Fruit fly (Drosophila melanogaster) whole organism, embryonic: ENCODE data around the gene CG9021.

Source experiments
- CG10209 ChIP-seq: fragments of 200-800 bp; sonication (Bioruptor generic); optimal IDR thresholded peaks from 3 replicates; lab custom pipeline; 2017; ENCODE audit warnings: missing biosample characterization, mild to moderate bottlenecking, missing genetic modification characterization, missing genetic modification reagents
- CG10959 ChIP-seq: fragments of 200-800 bp; sonication (Bioruptor generic); IDR thresholded peaks from 2 replicates; pipeline ENCODE4 v1.3.6; 2022; ENCODE audit warnings: missing biosample characterization, missing genetic modification characterization
- CG11093 ChIP-seq: fragments of 200-800 bp; sonication (Bioruptor generic); IDR thresholded peaks from 3 replicates; pipeline ENCODE4 v1.3.6; 2022; ENCODE audit warnings: missing biosample characterization, missing genetic modification characterization
- CG11247 ChIP-seq: fragments of 200-800 bp; sonication (Bioruptor generic); IDR thresholded peaks from 2 replicates; pipeline ENCODE4 v1.3.6; 2022; ENCODE audit warnings: missing biosample characterization, missing genetic modification characterization
- CG11398 ChIP-seq: fragments of 200-800 bp; sonication (Bioruptor generic); optimal IDR thresholded peaks from 2 replicates; lab custom pipeline; 2016; ENCODE audit warnings: missing biosample characterization, missing genetic modification characterization
- CG12391 ChIP-seq: fragments of 200-800 bp; sonication (Bioruptor generic); optimal IDR thresholded peaks from 3 replicates; lab custom pipeline; 2018; ENCODE audit warnings: missing biosample characterization, mild to moderate bottlenecking, missing genetic modification characterization, moderate library complexity
- CG1529 ChIP-seq: fragments of 200-800 bp; sonication (Bioruptor generic); optimal IDR thresholded peaks from 3 replicates; lab custom pipeline; 2018; ENCODE audit warnings: missing biosample characterization, missing genetic modification characterization
- CG15479 ChIP-seq: fragments of 200-800 bp; sonication (Bioruptor generic); optimal IDR thresholded peaks from 3 replicates; lab custom pipeline; 2019; ENCODE audit warnings: missing biosample characterization, mild to moderate bottlenecking, missing genetic modification characterization, moderate library complexity
- CG16779 ChIP-seq: fragments of 200-800 bp; sonication (Bioruptor generic); IDR thresholded peaks from 2 replicates; pipeline ENCODE4 v1.3.6; 2022; ENCODE audit warnings: missing biosample characterization, missing genetic modification characterization
- CG17361 ChIP-seq: fragments of 200-800 bp; sonication (Bioruptor generic); IDR thresholded peaks from 3 replicates; pipeline ENCODE4 v1.3.6; 2022; ENCODE audit warnings: missing biosample characterization, missing genetic modification characterization
- CG2199 ChIP-seq: fragments of 200-800 bp; sonication (Bioruptor generic); IDR thresholded peaks from 3 replicates; pipeline ENCODE4 v1.3.6; 2022; ENCODE audit warnings: missing biosample characterization, missing genetic modification characterization
- CG43689 ChIP-seq: fragments of 200-800 bp; sonication (Bioruptor generic); IDR thresholded peaks from 2 replicates; pipeline ENCODE4 v1.3.6; 2022; ENCODE audit warnings: missing biosample characterization, missing genetic modification characterization
- CG4424 ChIP-seq: fragments of 200-800 bp; sonication (Bioruptor generic); optimal IDR thresholded peaks from 3 replicates; lab custom pipeline; 2016; ENCODE audit warnings: missing biosample characterization, missing genetic modification characterization
- CG6654 ChIP-seq: fragments of 200-800 bp; sonication (Bioruptor generic); optimal IDR thresholded peaks from 2 replicates; lab custom pipeline; 2017; ENCODE audit warnings: missing biosample characterization, mild to moderate bottlenecking, missing genetic modification characterization
- CG6854 ChIP-seq: fragments of 200-800 bp; sonication (Bioruptor generic); optimal IDR thresholded peaks from 3 replicates; lab custom pipeline; 2017; ENCODE audit warnings: missing biosample characterization, mild to moderate bottlenecking, missing genetic modification characterization
- CG7556 ChIP-seq: fragments of 200-800 bp; sonication (Bioruptor generic); optimal IDR thresholded peaks from 2 replicates; lab custom pipeline; 2017; ENCODE audit warnings: missing biosample characterization, mild to moderate bottlenecking, missing genetic modification characterization
- CG7963 ChIP-seq: fragments of 200-800 bp; sonication (Bioruptor generic); IDR thresholded peaks from 3 replicates; pipeline ENCODE4 v1.3.6; 2022; ENCODE audit warnings: missing biosample characterization, missing genetic modification characterization; ENCODE audit not compliant: partially characterized antibody
- CG8388 ChIP-seq: fragments of 200-800 bp; sonication (Bioruptor generic); optimal IDR thresholded peaks from 2 replicates; lab custom pipeline; 2019; ENCODE audit warnings: missing biosample characterization, mild to moderate bottlenecking, missing genetic modification characterization, moderate library complexity
- D19A ChIP-seq: fragments of 200-800 bp; optimal IDR thresholded peaks from 3 replicates; lab custom pipeline; 2019; ENCODE audit warnings: missing biosample characterization, mild to moderate bottlenecking, missing genetic modification characterization, moderate library complexity
- E2f1 ChIP-seq: fragments of 200-800 bp; sonication (Bioruptor generic); IDR thresholded peaks from 2 replicates; pipeline ENCODE4 v1.3.6; 2022; ENCODE audit warnings: missing biosample characterization, missing genetic modification characterization
- ERR ChIP-seq: fragments of 200-800 bp; sonication (Bioruptor generic); optimal IDR thresholded peaks from 2 replicates; lab custom pipeline; 2016; ENCODE audit warnings: missing biosample characterization, missing genetic modification characterization
- Elba2 ChIP-seq: fragments of 200-800 bp; sonication (Bioruptor generic); optimal IDR thresholded peaks from 3 replicates; lab custom pipeline; 2016; ENCODE audit warnings: missing biosample characterization, missing genetic modification characterization
- H15 ChIP-seq: fragments of 200-800 bp; sonication (Bioruptor generic); IDR thresholded peaks from 3 replicates; pipeline ENCODE4 v1.3.6; 2022; ENCODE audit warnings: missing biosample characterization, missing genetic modification characterization
- NC2α ChIP-seq: fragments of 200-800 bp; sonication (Bioruptor generic); optimal IDR thresholded peaks from 2 replicates; lab custom pipeline; 2016; ENCODE audit warnings: missing biosample characterization, missing genetic modification characterization
- NfI ChIP-seq: fragments of 200-800 bp; sonication (Bioruptor generic); optimal IDR thresholded peaks from 3 replicates; lab custom pipeline; 2018; ENCODE audit warnings: missing biosample characterization, mild to moderate bottlenecking, missing genetic modification characterization, moderate library complexity
- Oaz ChIP-seq: fragments of 200-800 bp; sonication (Bioruptor generic); IDR thresholded peaks from 2 replicates; pipeline ENCODE4 v1.3.6; 2022; ENCODE audit warnings: missing biosample characterization, missing genetic modification characterization
- Scr ChIP-seq: fragments of 200-800 bp; sonication (Bioruptor generic); IDR thresholded peaks from 2 replicates; pipeline ENCODE4 v1.3.6; 2022; ENCODE audit warnings: missing biosample characterization, missing genetic modification characterization; ENCODE audit not compliant: partially characterized antibody
- Ssrp ChIP-seq: fragments of 200-800 bp; sonication (Bioruptor generic); optimal IDR thresholded peaks from 2 replicates; lab custom pipeline; 2018; ENCODE audit warnings: missing biosample characterization, mild to moderate bottlenecking, missing genetic modification characterization, moderate library complexity
- Taf1 ChIP-seq: fragments of 200-800 bp; sonication (Bioruptor generic); IDR thresholded peaks from 2 replicates; pipeline ENCODE4 v1.3.6; 2022; ENCODE audit warnings: missing biosample characterization, missing genetic modification characterization
- Tbp ChIP-seq: fragments of >200 bp; optimal IDR thresholded peaks from 2 replicates; lab custom pipeline; 2018; ENCODE audit warnings: missing biosample characterization, missing genetic modification characterization
- Xbp1 ChIP-seq: fragments of 200-800 bp; sonication (Bioruptor generic); optimal IDR thresholded peaks from 3 replicates; lab custom pipeline; 2016; ENCODE audit warnings: missing biosample characterization, mild to moderate bottlenecking, missing genetic modification characterization
- bigmax ChIP-seq: fragments of 200-800 bp; sonication (Bioruptor generic); optimal IDR thresholded peaks from 2 replicates; lab custom pipeline; 2018; ENCODE audit warnings: missing biosample characterization, mild to moderate bottlenecking, missing genetic modification characterization
- br ChIP-seq: fragments of >200 bp; optimal IDR thresholded peaks from 2 replicates; lab custom pipeline; 2017
- da ChIP-seq: fragments of 200-800 bp; sonication (Bioruptor generic); optimal IDR thresholded peaks from 2 replicates; lab custom pipeline; 2016; ENCODE audit warnings: missing biosample characterization, missing genetic modification characterization
- danr ChIP-seq: fragments of 200-800 bp; sonication (Bioruptor generic); IDR thresholded peaks from 2 replicates; pipeline ENCODE4 v1.3.6; 2022; ENCODE audit warnings: missing biosample characterization, missing genetic modification characterization
- fd3F ChIP-seq: fragments of 200-800 bp; sonication (Bioruptor generic); optimal IDR thresholded peaks from 2 replicates; lab custom pipeline; 2018; ENCODE audit warnings: missing biosample characterization, mild to moderate bottlenecking, missing genetic modification characterization, moderate library complexity
- gcm2 ChIP-seq: fragments of 200-800 bp; sonication (Bioruptor generic); optimal IDR thresholded peaks from 2 replicates; lab custom pipeline; 2016; ENCODE audit warnings: missing biosample characterization, missing genetic modification characterization
- gsb ChIP-seq: fragments of 200-800 bp; sonication (Bioruptor generic); IDR thresholded peaks from 2 replicates; pipeline ENCODE4 v1.3.6; 2022; ENCODE audit warnings: missing biosample characterization, missing genetic modification characterization
- gsb-n ChIP-seq: fragments of 200-800 bp; sonication (Bioruptor generic); optimal IDR thresholded peaks from 3 replicates; lab custom pipeline; 2018; ENCODE audit warnings: missing biosample characterization, mild to moderate bottlenecking, missing genetic modification characterization
- inv ChIP-seq: fragments of 200-800 bp; sonication (Bioruptor generic); IDR thresholded peaks from 2 replicates; pipeline ENCODE4 v1.3.6; 2022; ENCODE audit warnings: missing biosample characterization, missing genetic modification characterization; ENCODE audit not compliant: partially characterized antibody
- kah ChIP-seq: fragments of 200-800 bp; sonication (Bioruptor generic); optimal IDR thresholded peaks from 2 replicates; lab custom pipeline; 2018; ENCODE audit warnings: missing biosample characterization, mild to moderate bottlenecking, missing genetic modification characterization
- odd ChIP-seq: fragments of 200-800 bp; sonication (Bioruptor generic); optimal IDR thresholded peaks from 2 replicates; lab custom pipeline; 2017; ENCODE audit warnings: missing biosample characterization, mild to moderate bottlenecking, missing genetic modification characterization
- org-1 ChIP-seq: fragments of 200-800 bp; sonication (Bioruptor generic); optimal IDR thresholded peaks from 2 replicates; lab custom pipeline; 2017; ENCODE audit warnings: missing biosample characterization, missing genetic modification characterization
- phol ChIP-seq: fragments of 200-800 bp; sonication (Bioruptor generic); optimal IDR thresholded peaks from 3 replicates; lab custom pipeline; 2018; ENCODE audit warnings: missing biosample characterization, mild to moderate bottlenecking, missing genetic modification characterization, moderate library complexity
- pita ChIP-seq: fragments of 200-800 bp; sonication (Bioruptor generic); optimal IDR thresholded peaks from 2 replicates; lab custom pipeline; 2017; ENCODE audit warnings: missing biosample characterization, mild to moderate bottlenecking, missing genetic modification characterization
- pum ChIP-seq: fragments of 200-800 bp; sonication (Bioruptor generic); optimal IDR thresholded peaks from 2 replicates; lab custom pipeline; 2016; ENCODE audit warnings: missing biosample characterization, missing genetic modification characterization
- pzg ChIP-seq: fragments of 200-800 bp; sonication (Bioruptor generic); optimal IDR thresholded peaks from 3 replicates; lab custom pipeline; 2018; ENCODE audit warnings: missing biosample characterization, mild to moderate bottlenecking, missing genetic modification characterization, moderate library complexity
- schlank ChIP-seq: fragments of 200-800 bp; sonication (Bioruptor generic); optimal IDR thresholded peaks from 2 replicates; lab custom pipeline; 2018; ENCODE audit warnings: missing biosample characterization, mild to moderate bottlenecking, missing genetic modification characterization
- sens ChIP-seq: fragments of 200-800 bp; sonication (Bioruptor generic); peaks from one replicate; lab custom pipeline; 2016; ENCODE audit warnings: missing biosample characterization, missing genetic modification characterization

CG9021 gene

DNA sequence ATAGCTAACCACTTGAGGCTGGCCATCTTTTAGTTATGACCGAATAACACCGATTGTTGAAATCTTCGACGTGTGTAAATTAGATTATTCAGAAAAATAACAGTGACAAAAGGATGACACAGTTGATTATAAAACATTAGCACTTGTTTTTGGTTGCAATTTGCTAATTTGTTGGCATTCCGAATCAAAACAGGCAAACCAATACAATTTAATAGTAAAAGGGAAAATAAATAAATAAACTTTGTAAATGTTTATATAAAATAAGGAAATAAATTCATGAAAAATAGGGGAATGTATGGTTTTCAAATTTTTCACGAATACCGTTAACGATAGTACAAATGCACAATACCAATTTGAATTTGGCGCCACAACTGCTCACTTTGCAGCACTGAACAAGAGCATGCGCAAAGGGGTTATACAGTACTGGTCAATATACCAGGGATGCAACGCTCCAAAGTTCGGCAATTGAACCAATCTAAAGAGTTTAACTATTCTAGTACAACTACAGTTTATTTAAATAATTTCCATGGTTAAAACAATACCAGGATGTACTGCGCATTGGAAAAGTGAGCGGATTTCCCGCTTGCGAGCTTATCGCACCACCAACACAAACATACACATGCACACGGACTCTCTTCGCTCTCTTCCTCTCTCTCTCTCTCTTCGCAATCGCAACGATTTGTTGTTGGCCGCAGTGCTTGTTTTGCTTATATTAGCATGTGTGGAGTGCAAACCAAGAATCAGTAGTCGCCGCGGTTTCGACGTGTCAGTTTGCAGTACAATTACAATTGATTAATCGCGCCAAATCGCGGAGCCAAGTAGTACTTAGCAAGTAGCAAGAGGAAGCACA lies 39.0 kb upstream of the CG9021 start, which contains the start of the genes Sfp26Ad and Gpdh1 (continued):
- peak; percentile 74; the same call in 2 of the 3 replicates for TF ChIP-seq CG17361 (GFP tag; lab: Robert Waterston, UW)
- peak; percentile 41 for TF ChIP-seq CG1529 (GFP tag; lab: Kevin White, UChicago)
- peak; percentile 72 for TF ChIP-seq Elba2 (GFP tag; lab: Kevin White, UChicago)
- no peak for TF ChIP-seq pita
- TF ChIP-seq kah (GFP tag; lab: Kevin White, UChicago): peak; percentile 1
- TF ChIP-seq D19A (tag; lab: Kevin White, UChicago): peak; percentile 25
- TF ChIP-seq pzg (GFP tag; lab: Kevin White, UChicago): peak; percentile 96
- peak; percentile 57 for TF ChIP-seq gcm2 (GFP tag; lab: Kevin White, UChicago)
- peak; percentile 50 for TF ChIP-seq gsb (GFP tag; lab: Robert Waterston, UW)
- TF ChIP-seq CG6854: peak; percentile 47
- TF ChIP-seq CG6654 (GFP tag; lab: Kevin White, UChicago): no peak
- TF ChIP-seq danr (GFP tag; lab: Robert Waterston, UW): no peak
- peak; percentile 10 for TF ChIP-seq da (GFP tag; lab: Kevin White, UChicago)
- peak; percentile 86 for TF ChIP-seq Xbp1 (GFP tag; lab: Kevin White, UChicago)
- peak; percentile 58; the same call in 1 of the 2 replicates for TF ChIP-seq E2f1 (GFP tag; lab: Robert Waterston, UW)
- TF ChIP-seq NC2α (GFP tag; lab: Kevin White, UChicago): peak; percentile 51
- TF ChIP-seq pum (GFP tag; lab: Kevin White, UChicago): peak; percentile 72
- TF ChIP-seq Taf1 (GFP tag; lab: Robert Waterston, UW): 0 out of 2 replicates have a peak, but pooled peaks have one; percentile 7
- TF ChIP-seq CG11093: no peak
- TF ChIP-seq CG10959 (GFP tag; lab: Robert Waterston, UW): peak; percentile 32; the same call in 1 of the 2 replicates
- no peak for TF ChIP-seq schlank (tag; lab: Kevin White, UChicago)
- TF ChIP-seq ERR (GFP tag; lab: Kevin White, UChicago): peak; percentile 72
- peak; percentile 14 for TF ChIP-seq Ssrp
- peak; percentile 70 for TF ChIP-seq CG11247
- no peak for TF ChIP-seq Tbp (GFP tag; lab: Kevin White, UChicago)
- peak; percentile 58; the same call in 2 of the 3 replicates for TF ChIP-seq H15 (GFP tag; lab: Robert Waterston, UW)
- peak; percentile 82 for TF ChIP-seq CG12391 (tag; lab: Kevin White, UChicago)
- peak; percentile 50 for TF ChIP-seq phol (tag; lab: Kevin White, UChicago)
- TF ChIP-seq gsb-n (tag; lab: Kevin White, UChicago): peak; percentile 61
- TF ChIP-seq CG43689 (GFP tag; lab: Robert Waterston, UW): no peak
- TF ChIP-seq sens (GFP tag; lab: Kevin White, UChicago): peak; percentile 95
- TF ChIP-seq CG8388 (GFP tag; lab: Kevin White, UChicago): peak; percentile 66
- TF ChIP-seq CG7556 (GFP tag; lab: Kevin White, UChicago): peak; percentile 78
- TF ChIP-seq CG2199 (GFP tag; lab: Robert Waterston, UW): peak; percentile 72; the same call in 2 of the 3 replicates
- TF ChIP-seq CG7963: no peak; the same call in 2 of the 3 replicates
- TF ChIP-seq CG4424 (GFP tag; lab: Kevin White, UChicago): peak; percentile 82
- peak; percentile 82 for TF ChIP-seq NfI
- no peak for TF ChIP-seq org-1 (GFP tag; lab: Kevin White, UChicago)
- no peak for TF ChIP-seq inv (GFP tag; lab: Robert Waterston, UW)
- TF ChIP-seq odd (GFP tag; lab: Kevin White, UChicago): no peak
- no peak for TF ChIP-seq Oaz (GFP tag; lab: Robert Waterston, UW)
- TF ChIP-seq br (lab: Kevin White, UChicago): no peak
- TF ChIP-seq bigmax (GFP tag; lab: Kevin White, UChicago): peak; percentile 23
- TF ChIP-seq fd3F: peak; percentile 74
- peak; percentile 74 for TF ChIP-seq CG10209 (GFP tag; lab: Kevin White, UChicago)
- peak; percentile 69 for TF ChIP-seq CG16779 (GFP tag; lab: Robert Waterston, UW)
- peak; percentile 90 for TF ChIP-seq CG15479
- TF ChIP-seq CG11398: peak; percentile 12
- TF ChIP-seq Scr (GFP tag; lab: Robert Waterston, UW): peak; percentile 63
